Fruit fly (Drosophila melanogaster) whole organism, wandering third instar larva: ENCODE data around the gene CG15365.

Experiments used
- Abd-B ChIP-seq: fragments of >200 bp; optimal IDR thresholded peaks from 2 replicates; lab custom pipeline; 2017; ENCODE audit warnings: missing biosample characterization, missing genetic modification characterization
- CG32264 ChIP-seq: fragments of 200-800 bp; sonication (Bioruptor generic); optimal IDR thresholded peaks from 2 replicates; lab custom pipeline; 2016; ENCODE audit warnings: missing biosample characterization, missing genetic modification characterization
- CG9705 ChIP-seq: fragments of 200-800 bp; sonication (Bioruptor generic); optimal IDR thresholded peaks from 2 replicates; lab custom pipeline; 2018; ENCODE audit warnings: missing biosample characterization, mild to moderate bottlenecking, missing genetic modification characterization
- CrebA ChIP-seq: fragments of 200-800 bp; sonication (Bioruptor generic); optimal IDR thresholded peaks from 2 replicates; lab custom pipeline; 2016; ENCODE audit warnings: missing biosample characterization, mild to moderate bottlenecking, missing genetic modification characterization, borderline replicate concordance
- Dfd ChIP-seq: fragments of >200 bp; optimal IDR thresholded peaks from 2 replicates; lab custom pipeline; 2017; ENCODE audit warnings: missing biosample characterization, missing genetic modification characterization
- Dif ChIP-seq: fragments of 200-275, 200-300 bp; sonication (Bioruptor generic); optimal IDR thresholded peaks from 2 replicates; lab custom pipeline; 2018; ENCODE audit warnings: missing biosample characterization, missing genetic modification characterization; ENCODE audit not compliant: partially characterized antibody
- GATAd ChIP-seq: sonication (Bioruptor generic); optimal IDR thresholded peaks from 2 replicates; lab custom pipeline; 2016; ENCODE audit warnings: missing biosample characterization, missing genetic modification characterization
- HLH106 ChIP-seq: fragments of 200-800 bp; optimal IDR thresholded peaks from 3 replicates; lab custom pipeline; 2019; ENCODE audit warnings: missing biosample characterization, mild to moderate bottlenecking, missing genetic modification characterization, moderate library complexity
- Hnf4 ChIP-seq: fragments of 200-800 bp; sonication (Bioruptor generic); optimal IDR thresholded peaks from 2 replicates; lab custom pipeline; 2016; ENCODE audit warnings: missing biosample characterization, mild to moderate bottlenecking, missing genetic modification characterization
- Hr83 ChIP-seq: fragments of 200-300 bp; sonication (Bioruptor generic); optimal IDR thresholded peaks from 2 replicates; lab custom pipeline; 2016; ENCODE audit warnings: missing biosample characterization, mild to moderate bottlenecking, missing genetic modification characterization, moderate library complexity; ENCODE audit not compliant: poor library complexity, severe bottlenecking
- Jra ChIP-seq: sonication (Bioruptor generic); optimal IDR thresholded peaks from 2 replicates; lab custom pipeline; 2016; ENCODE audit warnings: missing biosample characterization, missing genetic modification characterization
- Myc ChIP-seq: fragments of >200 bp; optimal IDR thresholded peaks from 2 replicates; lab custom pipeline; 2017
- N ChIP-seq: fragments of >200 bp; optimal IDR thresholded peaks from 2 replicates; lab custom pipeline; 2018; ENCODE audit warnings: missing biosample characterization, missing external identifiers, missing genetic modification characterization
- OdsH ChIP-seq: fragments of 200-800 bp; sonication (Bioruptor generic); optimal IDR thresholded peaks from 2 replicates; lab custom pipeline; 2016; ENCODE audit warnings: missing biosample characterization, mild to moderate bottlenecking, missing genetic modification characterization
- Rel ChIP-seq, 2 experiments: fragments of 200-800 bp; sonication (Bioruptor generic) in 1 of 2; optimal IDR thresholded peaks; 2 replicates in 1 of 2; 3 replicates in 1 of 2; lab custom pipeline; 2016 to 2019; ENCODE audit warnings: mild to moderate bottlenecking in 2 of 2, missing biosample characterization in 2 of 2, missing genetic modification characterization in 2 of 2, moderate library complexity in 1 of 2
- Sp1 ChIP-seq: fragments of 200-800 bp; sonication (Bioruptor generic); optimal IDR thresholded peaks from 3 replicates; lab custom pipeline; 2019; ENCODE audit warnings: missing biosample characterization, mild to moderate bottlenecking, missing genetic modification characterization, moderate library complexity
- Vsx2 ChIP-seq: fragments of 200-300, 225-300 bp; sonication (Bioruptor generic); optimal IDR thresholded peaks from 2 replicates; lab custom pipeline; 2018; ENCODE audit warnings: missing biosample characterization, missing genetic modification characterization; ENCODE audit not compliant: partially characterized antibody
- br ChIP-seq: fragments of 200-800 bp; sonication (Bioruptor generic); optimal IDR thresholded peaks from 2 replicates; lab custom pipeline; 2016; ENCODE audit warnings: missing biosample characterization, missing genetic modification characterization
- brk ChIP-seq: fragments of 200-800 bp; sonication (Bioruptor generic); optimal IDR thresholded peaks from 2 replicates; lab custom pipeline; 2016; ENCODE audit warnings: missing biosample characterization, mild to moderate bottlenecking, missing genetic modification characterization
- dmrt93B ChIP-seq: fragments of 200-800 bp; sonication (Bioruptor generic); optimal IDR thresholded peaks from 2 replicates; lab custom pipeline; 2018; ENCODE audit warnings: missing biosample characterization, mild to moderate bottlenecking, missing genetic modification characterization
- dsf ChIP-seq: sonication (Bioruptor generic); optimal IDR thresholded peaks from 2 replicates; lab custom pipeline; 2016; ENCODE audit warnings: missing biosample characterization, missing genetic modification characterization, borderline replicate concordance
- ey ChIP-seq: fragments of 200-800 bp; sonication (Bioruptor generic); optimal IDR thresholded peaks from 2 replicates; lab custom pipeline; 2016; ENCODE audit warnings: missing biosample characterization, missing genetic modification characterization
- foxo ChIP-seq, 2 experiments: fragments of 200-800 bp; sonication (Bioruptor generic); optimal IDR thresholded peaks; 2 replicates in 1 of 2; 3 replicates in 1 of 2; lab custom pipeline; 2016 to 2017; ENCODE audit warnings: missing biosample characterization in 2 of 2, missing genetic modification characterization in 2 of 2
- fru ChIP-seq: fragments of 200-800 bp; sonication (Bioruptor generic); optimal IDR thresholded peaks from 3 replicates; lab custom pipeline; 2016; ENCODE audit warnings: missing biosample characterization, mild to moderate bottlenecking, missing genetic modification characterization
- h ChIP-seq: fragments of 200-800 bp; sonication (Bioruptor generic); optimal IDR thresholded peaks from 3 replicates; lab custom pipeline; 2016; ENCODE audit warnings: missing biosample characterization, mild to moderate bottlenecking, missing genetic modification characterization
- jim ChIP-seq: fragments of 175-275, 200-325 bp; sonication (Bioruptor generic); optimal IDR thresholded peaks from 2 replicates; lab custom pipeline; 2016; ENCODE audit warnings: missing biosample characterization, mild to moderate bottlenecking, missing genetic modification characterization
- psq ChIP-seq: fragments of 200-800 bp; sonication (Bioruptor generic); optimal IDR thresholded peaks from 3 replicates; lab custom pipeline; 2017; ENCODE audit warnings: missing biosample characterization, mild to moderate bottlenecking, missing genetic modification characterization, moderate library complexity
- rgr ChIP-seq: fragments of 200-800 bp; sonication (Bioruptor generic); optimal IDR thresholded peaks from 3 replicates; lab custom pipeline; 2016; ENCODE audit warnings: missing biosample characterization, mild to moderate bottlenecking, missing genetic modification characterization
- sage ChIP-seq: fragments of 200-800 bp; sonication (Bioruptor generic); optimal IDR thresholded peaks from 2 replicates; lab custom pipeline; 2016; ENCODE audit warnings: missing biosample characterization, mild to moderate bottlenecking, missing genetic modification characterization
- sv ChIP-seq: fragments of 200-800 bp; sonication (Bioruptor generic); optimal IDR thresholded peaks from 3 replicates; lab custom pipeline; 2016; ENCODE audit warnings: missing biosample characterization, missing genetic modification characterization
- usp ChIP-seq: fragments of >200 bp; optimal IDR thresholded peaks from 2 replicates; lab custom pipeline; 2017; ENCODE audit warnings: missing biosample characterization, missing genetic modification characterization
- woc ChIP-seq: sonication (Bioruptor generic); optimal IDR thresholded peaks from 2 replicates; lab custom pipeline; 2016; ENCODE audit warnings: missing biosample characterization, mild to moderate bottlenecking, missing genetic modification characterization

Gene CG15365

dm6 chrX:9080962-9081361 is 13.2 kb upstream of the CG15365 start, which contains the start of the genes CG7246 and HP1b:
Gene CG7246 (minus strand): TSS chrX:9081057.
Gene HP1b (plus strand): TSS chrX:9081063.
- TF ChIP-seq sv (GFP tag; lab: Kevin White, UChicago) (peak; percentile 57), CG9705 (GFP tag; lab: Kevin White, UChicago) (peak; percentile 34), psq (GFP tag; lab: Kevin White, UChicago) (peak; percentile 60), ey (GFP tag; lab: Kevin White, UChicago) (peak; percentile 52), Myc (no peak), Vsx2 (GFP tag; lab: Kevin White, UChicago) (no peak), rgr (peak; percentile 78), CrebA (GFP tag; lab: Kevin White, UChicago) (no peak), jim (GFP tag; lab: Kevin White, UChicago) (no peak), dmrt93B (peak; percentile 32), OdsH (GFP tag; lab: Kevin White, UChicago) (peak; percentile 67), fru (GFP tag; lab: Kevin White, UChicago) (peak; percentile 76), Jra (GFP tag; lab: Kevin White, UChicago) (peak; percentile 6), Hr83 (no peak), GATAd (GFP tag; lab: Kevin White, UChicago) (no peak), CG32264 (peak; percentile 26), brk (GFP tag; lab: Kevin White, UChicago) (no peak), HLH106 (tag; lab: Kevin White, UChicago) (peak; percentile 80), woc (GFP tag; lab: Kevin White, UChicago) (peak; percentile 57), Sp1 (GFP tag; lab: Kevin White, UChicago) (peak; percentile 69), h (GFP tag; lab: Kevin White, UChicago) (peak; percentile 78), br (GFP tag; lab: Kevin White, UChicago) (peak; percentile 49), Rel (GFP tag; optimal IDR thresholded peaks at IDR 0.05; lab: Kevin White, UChicago) (no peak), Rel (tag; optimal IDR thresholded peaks at IDR 0.05; lab: Kevin White, UChicago) (peak; percentile 41), Abd-B (GFP tag; lab: Kevin White, UChicago) (no peak), dsf (GFP tag; lab: Kevin White, UChicago) (peak; percentile 28), Hnf4 (GFP tag; lab: Kevin White, UChicago) (peak; percentile 76), sage (GFP tag; lab: Kevin White, UChicago) (peak; percentile 70), foxo (GFP tag; optimal IDR thresholded peaks at IDR 0.05; lab: Kevin White, UChicago) (peak in 1 of 2 experiments; percentile 86)

dm6 chrX:9078263-9078662 is 10.5 kb upstream of the CG15365 start, which contains the start of gene CG44325:
Gene CG44325 (minus strand): TSS chrX:9078499.
- TF ChIP-seq br (GFP tag; lab: Kevin White, UChicago) (peak; percentile 29), fru (GFP tag; lab: Kevin White, UChicago) (peak; percentile 39), foxo (GFP tag; optimal IDR thresholded peaks at IDR 0.05; lab: Kevin White, UChicago) (no peak), Hr83 (peak; percentile 56), N (GFP tag; lab: Kevin White, UChicago) (no peak), rgr (peak; percentile 40), usp (GFP tag; lab: Kevin White, UChicago) (no peak), h (GFP tag; lab: Kevin White, UChicago) (peak; percentile 52), HLH106 (tag; lab: Kevin White, UChicago) (peak; percentile 9), Dif (GFP tag; lab: Kevin White, UChicago) (peak; percentile 59), Dfd (GFP tag; lab: Kevin White, UChicago) (no peak), Rel (GFP tag; optimal IDR thresholded peaks at IDR 0.05; lab: Kevin White, UChicago) (no peak), Rel (tag; optimal IDR thresholded peaks at IDR 0.05; lab: Kevin White, UChicago) (peak; percentile 42), Jra (GFP tag; lab: Kevin White, UChicago) (peak; percentile 23), Hnf4 (GFP tag; lab: Kevin White, UChicago) (no peak), Vsx2 (GFP tag; lab: Kevin White, UChicago) (no peak), Sp1 (GFP tag; lab: Kevin White, UChicago) (peak; percentile 43), psq (GFP tag; lab: Kevin White, UChicago) (no peak)

dm6 chrX:9077558-9077957 is 9.8 kb upstream of the CG15365 start:
- no peak for TF ChIP-seq CG32264
- TF ChIP-seq Rel (GFP tag; optimal IDR thresholded peaks at IDR 0.05; lab: Kevin White, UChicago): no peak
- peak; percentile 69 for TF ChIP-seq Rel (tag; optimal IDR thresholded peaks at IDR 0.05; lab: Kevin White, UChicago)
